Worm (Caenorhabditis elegans) whole organism, mixed stage, embryonic: ENCODE measurements around the gene col-149.

Source experiments
- lsy-2 ChIP-seq: fragments of 150-350 bp; optimal IDR thresholded peaks from 2 replicates; lab custom pipeline; 2014; ENCODE audit warnings: missing biosample characterization, missing genetic modification characterization
- nhr-237 ChIP-seq: fragments of 150-350 bp; optimal IDR thresholded peaks from 2 replicates; lab custom pipeline; 2014; ENCODE audit warnings: missing biosample characterization, missing genetic modification characterization
- pha-4 ChIP-seq: fragments of 150-350 bp; optimal IDR thresholded peaks from 2 replicates; lab custom pipeline; 2018; ENCODE audit warnings: missing biosample characterization, missing genetic modification reagents, missing genetic modification characterization

- no peak for TF ChIP-seq lsy-2 (tag; lab: Kevin White, UChicago)
- no peak for TF ChIP-seq pha-4 (tag; lab: Kevin White, UChicago)
- no peak for TF ChIP-seq nhr-237
These were observed 26.6 kb downstream of the col-149 start for ce11 chrV:10266050-10266449.
